Fruit fly (Drosophila melanogaster) whole organism, embryonic: ENCODE data around the gene Vha36-3.
A peak's percentile ranks its signal among the peaks of the same experiment; 100 is the strongest.

Experiments
- Adf1 ChIP-seq: fragments of 200-800 bp; sonication (Bioruptor generic); IDR thresholded peaks from 2 replicates; pipeline ENCODE4 v1.3.6; 2022; ENCODE audit warnings: missing biosample characterization, missing genetic modification characterization
- Bdp1 ChIP-seq: fragments of 200-800 bp; sonication (Bioruptor generic); optimal IDR thresholded peaks from 3 replicates; lab custom pipeline; 2016; ENCODE audit warnings: missing biosample characterization, missing genetic modification characterization
- CG11695 ChIP-seq: fragments of 200-800 bp; sonication (Bioruptor generic); IDR thresholded peaks from 3 replicates; pipeline ENCODE4 v1.3.6; 2022; ENCODE audit warnings: missing biosample characterization, missing genetic modification characterization
- CG11723 ChIP-seq: fragments of 200-800 bp; sonication (Bioruptor generic); optimal IDR thresholded peaks from 2 replicates; lab custom pipeline; 2017; ENCODE audit warnings: missing biosample characterization, mild to moderate bottlenecking, missing genetic modification characterization
- CG12659 ChIP-seq: fragments of 200-800 bp; sonication (Bioruptor generic); optimal IDR thresholded peaks from 3 replicates; lab custom pipeline; 2017; ENCODE audit warnings: mild to moderate bottlenecking, missing biosample characterization, missing genetic modification reagents, missing genetic modification characterization
- CG16813 ChIP-seq: fragments of 200-800 bp; sonication (Bioruptor generic); IDR thresholded peaks from 3 replicates; pipeline ENCODE4 v1.3.6; 2022; ENCODE audit warnings: missing biosample characterization, missing genetic modification characterization; ENCODE audit not compliant: partially characterized antibody
- CG17568 ChIP-seq: fragments of 200-800 bp; sonication (Bioruptor generic); optimal IDR thresholded peaks from 2 replicates; lab custom pipeline; 2018; ENCODE audit warnings: missing biosample characterization, mild to moderate bottlenecking, missing genetic modification characterization, moderate library complexity
- CG1792 ChIP-seq: fragments of 200-800 bp; sonication (Bioruptor generic); optimal IDR thresholded peaks from 2 replicates; lab custom pipeline; 2016; ENCODE audit warnings: missing biosample characterization, missing genetic modification characterization
- CG18764 ChIP-seq: fragments of 200-800 bp; sonication (Bioruptor generic); optimal IDR thresholded peaks from 3 replicates; lab custom pipeline; 2016; ENCODE audit warnings: missing biosample characterization, missing genetic modification characterization
- CG2678 ChIP-seq: fragments of 200-800 bp; sonication (Bioruptor generic); optimal IDR thresholded peaks from 3 replicates; lab custom pipeline; 2019; ENCODE audit warnings: missing biosample characterization, mild to moderate bottlenecking, missing genetic modification characterization, moderate library complexity
- CG34224 ChIP-seq: fragments of 200-800 bp; sonication (Bioruptor generic); IDR thresholded peaks from 3 replicates; pipeline ENCODE4 v1.3.6; 2022; ENCODE audit warnings: missing biosample characterization, missing genetic modification characterization; ENCODE audit not compliant: partially characterized antibody
- CG34376 ChIP-seq: fragments of 200-800 bp; sonication (Bioruptor generic); optimal IDR thresholded peaks from 2 replicates; lab custom pipeline; 2018; ENCODE audit warnings: missing biosample characterization, mild to moderate bottlenecking, missing genetic modification characterization
- CG43689 ChIP-seq: fragments of 200-800 bp; sonication (Bioruptor generic); IDR thresholded peaks from 2 replicates; pipeline ENCODE4 v1.3.6; 2022; ENCODE audit warnings: missing biosample characterization, missing genetic modification characterization
- CG4707 ChIP-seq: fragments of 200-800 bp; sonication (Bioruptor generic); optimal IDR thresholded peaks from 2 replicates; lab custom pipeline; 2018; ENCODE audit warnings: missing biosample characterization, mild to moderate bottlenecking, missing genetic modification characterization, moderate library complexity
- CG5180 ChIP-seq: fragments of 200-800 bp; sonication (Bioruptor generic); optimal IDR thresholded peaks from 3 replicates; lab custom pipeline; 2017; ENCODE audit warnings: missing biosample characterization, missing genetic modification characterization, mild to moderate bottlenecking, moderate library complexity, missing genetic modification reagents
- CG7556 ChIP-seq: fragments of 200-800 bp; sonication (Bioruptor generic); optimal IDR thresholded peaks from 2 replicates; lab custom pipeline; 2017; ENCODE audit warnings: missing biosample characterization, mild to moderate bottlenecking, missing genetic modification characterization
- CG7786 ChIP-seq: fragments of 200-800 bp; sonication (Bioruptor generic); optimal IDR thresholded peaks from 2 replicates; lab custom pipeline; 2016; ENCODE audit warnings: missing biosample characterization, missing genetic modification characterization
- CG7839 ChIP-seq: fragments of 200-800 bp; sonication (Bioruptor generic); optimal IDR thresholded peaks from 3 replicates; lab custom pipeline; 2018; ENCODE audit warnings: missing biosample characterization, mild to moderate bottlenecking, missing genetic modification characterization, moderate library complexity
- CG9437 ChIP-seq: fragments of 200-800 bp; sonication (Bioruptor generic); optimal IDR thresholded peaks from 2 replicates; lab custom pipeline; 2018; ENCODE audit warnings: missing biosample characterization, mild to moderate bottlenecking, missing genetic modification characterization
- CG9932 ChIP-seq: fragments of 200-800 bp; sonication (Bioruptor generic); IDR thresholded peaks from 2 replicates; pipeline ENCODE4 v1.3.6; 2022; ENCODE audit warnings: missing biosample characterization, missing genetic modification characterization
- D19A ChIP-seq: fragments of 200-800 bp; optimal IDR thresholded peaks from 3 replicates; lab custom pipeline; 2019; ENCODE audit warnings: missing biosample characterization, mild to moderate bottlenecking, missing genetic modification characterization, moderate library complexity
- Dek ChIP-seq: fragments of 200-800 bp; sonication (Bioruptor generic); optimal IDR thresholded peaks from 3 replicates; lab custom pipeline; 2019; ENCODE audit warnings: missing biosample characterization, mild to moderate bottlenecking, missing genetic modification characterization, moderate library complexity
- GATAe ChIP-seq: fragments of 200-800 bp; sonication (Bioruptor generic); conservative IDR thresholded peaks from 2 replicates; pipeline ENCODE4 v1.3.6; 2022; ENCODE audit warnings: missing biosample characterization, missing genetic modification characterization
- Meics ChIP-seq: fragments of 200-800 bp; sonication (Bioruptor generic); optimal IDR thresholded peaks from 2 replicates; lab custom pipeline; 2017; ENCODE audit warnings: missing biosample characterization, mild to moderate bottlenecking, missing genetic modification characterization
- Myb ChIP-seq: fragments of 200-800 bp; sonication (Bioruptor generic); optimal IDR thresholded peaks from 2 replicates; lab custom pipeline; 2016; ENCODE audit warnings: missing biosample characterization, missing genetic modification characterization
- NFAT ChIP-seq: fragments of 200-800 bp; sonication (Bioruptor generic); IDR thresholded peaks from 2 replicates; pipeline ENCODE4 v1.3.6; 2022; ENCODE audit warnings: missing biosample characterization, missing genetic modification characterization
- Opbp ChIP-seq: fragments of 200-800 bp; sonication (Bioruptor generic); IDR thresholded peaks from 3 replicates; pipeline ENCODE4 v1.3.6; 2022; ENCODE audit warnings: missing biosample characterization, missing genetic modification characterization; ENCODE audit not compliant: partially characterized antibody
- Pdp1 ChIP-seq, 2 experiments: fragments of 200-800 bp; sonication (Bioruptor generic); optimal IDR thresholded peaks; 3 replicates each; lab custom pipeline; 2016; ENCODE audit warnings: missing biosample characterization in 2 of 2, missing genetic modification characterization in 2 of 2, mild to moderate bottlenecking in 1 of 2, moderate library complexity in 1 of 2
- ap ChIP-seq: fragments of 200-800 bp; sonication (Bioruptor generic); IDR thresholded peaks from 2 replicates; pipeline ENCODE4 v1.3.6; 2022; ENCODE audit warnings: missing biosample characterization, missing genetic modification characterization
- ato ChIP-seq: fragments of 200-800 bp; sonication (Bioruptor generic); IDR thresholded peaks from 2 replicates; pipeline ENCODE4 v1.3.6; 2022; ENCODE audit warnings: missing biosample characterization, missing genetic modification characterization; ENCODE audit not compliant: partially characterized antibody
- bsh ChIP-seq, 2 experiments: fragments of 200-800 bp; sonication (Bioruptor generic); optimal IDR thresholded peaks; 2 replicates each; lab custom pipeline; 2017 to 2018; ENCODE audit warnings: mild to moderate bottlenecking in 2 of 2, missing biosample characterization in 2 of 2, missing genetic modification characterization in 2 of 2, moderate library complexity in 1 of 2
- corto ChIP-seq: fragments of 200-800 bp; sonication (Bioruptor generic); optimal IDR thresholded peaks from 2 replicates; lab custom pipeline; 2016; ENCODE audit warnings: missing biosample characterization, mild to moderate bottlenecking, missing genetic modification characterization, moderate library complexity
- dysf ChIP-seq: fragments of 200-800 bp; sonication (Bioruptor generic); IDR thresholded peaks from 3 replicates; pipeline ENCODE4 v1.3.6; 2022; ENCODE audit warnings: missing biosample characterization, missing genetic modification characterization
- en ChIP-seq: fragments of 200-800 bp; sonication (Bioruptor generic); optimal IDR thresholded peaks from 2 replicates; lab custom pipeline; 2016; ENCODE audit warnings: missing biosample characterization, missing genetic modification characterization
- grau ChIP-seq: fragments of 200-800 bp; optimal IDR thresholded peaks from 3 replicates; lab custom pipeline; 2019; ENCODE audit warnings: missing biosample characterization, mild to moderate bottlenecking, missing genetic modification characterization, moderate library complexity
- hth ChIP-seq: fragments of >200 bp; optimal IDR thresholded peaks from 2 replicates; lab custom pipeline; 2017; ENCODE audit warnings: inconsistent platforms
- jing ChIP-seq: fragments of 200-800 bp; sonication (Bioruptor generic); optimal IDR thresholded peaks from 2 replicates; lab custom pipeline; 2018; ENCODE audit warnings: missing biosample characterization, mild to moderate bottlenecking, missing genetic modification characterization
- ken ChIP-seq: fragments of 200-800 bp; sonication (Bioruptor generic); IDR thresholded peaks from 3 replicates; pipeline ENCODE4 v1.3.6; 2022; ENCODE audit warnings: missing biosample characterization, missing genetic modification characterization
- lab ChIP-seq: fragments of 200-800 bp; sonication (Bioruptor generic); optimal IDR thresholded peaks from 3 replicates; lab custom pipeline; 2017; ENCODE audit warnings: missing biosample characterization, missing genetic modification characterization, mild to moderate bottlenecking, moderate library complexity, missing genetic modification reagents
- nom ChIP-seq: fragments of 200-800 bp; sonication (Bioruptor generic); optimal IDR thresholded peaks from 2 replicates; lab custom pipeline; 2017; ENCODE audit warnings: missing biosample characterization, missing genetic modification characterization, mild to moderate bottlenecking, moderate library complexity, missing genetic modification reagents
- pan ChIP-seq, 4 experiments: fragments of >200 bp in 3 of 4; fragments of 200-800 bp in 1 of 4; sonication (Bioruptor generic) in 1 of 4; optimal IDR thresholded peaks in 3 of 4; IDR thresholded peaks in 1 of 4; 2 replicates each; pipeline versions ENCODE4 v1.3.6 to Lab custom; 2017 to 2022; ENCODE audit warnings: missing biosample characterization in 2 of 4, missing genetic modification characterization in 2 of 4, mixed read lengths in 1 of 4
- ro ChIP-seq: fragments of 200-800 bp; sonication (Bioruptor generic); IDR thresholded peaks from 2 replicates; pipeline ENCODE4 v1.3.6; 2022; ENCODE audit warnings: missing biosample characterization, missing genetic modification characterization
- ssp ChIP-seq: fragments of 200-800 bp; sonication (Bioruptor generic); IDR thresholded peaks from 2 replicates; pipeline ENCODE4 v1.3.6; 2022; ENCODE audit warnings: missing biosample characterization, missing genetic modification characterization
- tgo ChIP-seq: fragments of 200-800 bp; sonication (Bioruptor generic); IDR thresholded peaks from 3 replicates; pipeline ENCODE4 v1.3.6; 2022; ENCODE audit warnings: missing biosample characterization, missing genetic modification characterization
- trem ChIP-seq: fragments of 200-800 bp; optimal IDR thresholded peaks from 3 replicates; lab custom pipeline; 2019; ENCODE audit warnings: missing biosample characterization, mild to moderate bottlenecking, missing genetic modification characterization, moderate library complexity
- twi ChIP-seq: fragments of 200-800 bp; optimal IDR thresholded peaks from 2 replicates; lab custom pipeline; 2019; ENCODE audit warnings: missing biosample characterization, mild to moderate bottlenecking, missing genetic modification characterization, moderate library complexity
- usp ChIP-seq: fragments of >200 bp; optimal IDR thresholded peaks from 2 replicates; lab custom pipeline; 2017; ENCODE audit warnings: missing biosample characterization, missing genetic modification characterization
- zfh1 ChIP-seq: fragments of 200-800 bp; sonication (Bioruptor generic); IDR thresholded peaks from 3 replicates; pipeline ENCODE4 v1.3.6; 2022; ENCODE audit warnings: missing biosample characterization, missing genetic modification characterization

Gene Vha36-3

DNA sequence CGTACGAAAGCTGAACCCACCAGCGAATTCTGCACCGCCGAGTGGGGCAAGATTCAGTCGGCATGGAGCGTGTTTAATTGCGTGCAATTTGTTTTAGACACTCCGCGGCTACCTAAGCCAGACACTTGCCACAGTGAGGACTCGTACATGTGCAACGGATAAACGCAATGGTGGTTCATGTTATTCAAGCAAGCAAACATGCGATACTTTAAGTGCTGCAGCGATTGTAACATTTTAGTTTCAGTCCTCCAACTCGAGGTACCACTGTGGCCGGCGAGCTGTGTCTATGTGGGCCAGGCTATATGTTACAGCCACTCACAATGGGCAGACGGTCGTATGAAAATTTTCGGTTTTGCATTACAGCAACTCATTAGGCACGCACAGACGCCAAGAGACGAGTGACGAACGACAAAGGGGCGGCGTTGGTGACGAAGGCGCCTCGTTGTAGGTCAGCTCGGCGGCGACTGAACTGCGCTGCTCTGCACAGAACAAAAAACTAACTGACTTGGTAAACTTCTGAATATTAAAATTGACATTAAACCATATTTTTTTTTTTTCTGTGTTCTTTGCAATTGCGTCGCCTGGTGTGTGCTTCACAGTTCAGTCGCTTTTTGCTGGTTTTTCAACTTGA lies 46.4 kb downstream of the Vha36-3 start (continued):
- TF ChIP-seq CG43689 (GFP tag; lab: Robert Waterston, UW) (0 out of 2 replicates have a peak, but pooled peaks have one; percentile 10), ato (GFP tag; lab: Robert Waterston, UW) (no peak), GATAe (no peak), Pdp1 (GFP tag; optimal IDR thresholded peaks at IDR 0.05; lab: Kevin White, UChicago) (peak; percentile 51 to 65), corto (GFP tag; lab: Kevin White, UChicago) (no peak), Bdp1 (no peak), hth (lab: Kevin White, UChicago) (no peak), CG16813 (GFP tag; lab: Robert Waterston, UW) (no peak), grau (tag; lab: Kevin White, UChicago) (peak; percentile 84), CG9932 (GFP tag; lab: Robert Waterston, UW) (peak; percentile 54), en (GFP tag; lab: Kevin White, UChicago) (no peak), ro (GFP tag; lab: Robert Waterston, UW) (0 out of 2 replicates have a peak, but pooled peaks have one; percentile 23), CG34376 (GFP tag; lab: Kevin White, UChicago) (no peak), Myb (GFP tag; lab: Kevin White, UChicago) (peak; percentile 36), CG18764 (peak; percentile 22), nom (peak; percentile 26), ken (GFP tag; lab: Robert Waterston, UW) (peak; percentile 64; the same call in 1 of the 3 replicates), tgo (GFP tag; lab: Robert Waterston, UW) (peak; percentile 71; the same call in 2 of the 3 replicates), CG7786 (peak; percentile 51), pan (optimal IDR thresholded peaks at IDR 0.05; lab: Kevin White, UChicago) (no peak), pan (GFP tag; optimal IDR thresholded peaks at IDR 0.05 in 1 of 2, IDR thresholded peaks at IDR 0.05 in 1 of 2) (peak in 1 of 2 experiments; percentile 70), Meics (GFP tag; lab: Kevin White, UChicago) (peak; percentile 94), D19A (tag; lab: Kevin White, UChicago) (no peak), CG7556 (GFP tag; lab: Kevin White, UChicago) (peak; percentile 30), trem (no peak), CG1792 (GFP tag; lab: Kevin White, UChicago) (peak; percentile 12), jing (GFP tag; lab: Kevin White, UChicago) (peak; percentile 14), CG11723 (GFP tag; lab: Kevin White, UChicago) (no peak), Dek (tag; lab: Kevin White, UChicago) (peak; percentile 9), CG34224 (GFP tag; lab: Robert Waterston, UW) (no peak), CG4707 (GFP tag; lab: Kevin White, UChicago) (no peak), lab (GFP tag; lab: Kevin White, UChicago) (peak; percentile 82), Adf1 (GFP tag; lab: Robert Waterston, UW) (no peak), CG5180 (GFP tag; lab: Kevin White, UChicago) (peak; percentile 12), bsh (GFP tag; optimal IDR thresholded peaks at IDR 0.05; lab: Kevin White, UChicago) (peak; percentile 17 to 40), CG11695 (GFP tag; lab: Robert Waterston, UW) (peak; percentile 69; the same call in 2 of the 3 replicates), CG7839 (tag; lab: Kevin White, UChicago) (peak; percentile 66), ssp (peak; percentile 28; the same call in 1 of the 2 replicates), NFAT (GFP tag; lab: Robert Waterston, UW) (peak; percentile 71), CG17568 (no peak), CG9437 (GFP tag; lab: Kevin White, UChicago) (peak; percentile 8), CG12659 (GFP tag; lab: Kevin White, UChicago) (peak; percentile 41), CG2678 (tag; lab: Kevin White, UChicago) (peak; percentile 71), Opbp (GFP tag; lab: Robert Waterston, UW) (no peak), ap (GFP tag; lab: Robert Waterston, UW) (peak; percentile 61), usp (no peak), dysf (GFP tag; lab: Robert Waterston, UW) (peak; percentile 83), zfh1 (GFP tag; lab: Robert Waterston, UW) (peak; percentile 61; the same call in 2 of the 3 replicates), twi (tag; lab: Kevin White, UChicago) (no peak)
